Fruit fly (Drosophila melanogaster) whole organism, pupa: Measurements from ENCODE around the gene CG15882.

Experiments
- CG15710 ChIP-seq: fragments of 200-800 bp; sonication (Bioruptor generic); optimal IDR thresholded peaks from 2 replicates; lab custom pipeline; 2018; ENCODE audit warnings: missing biosample characterization, mild to moderate bottlenecking, missing genetic modification characterization, moderate library complexity
- CG32121 ChIP-seq: fragments of 200-800 bp; sonication (Bioruptor generic); IDR thresholded peaks from 2 replicates; pipeline ENCODE4 v1.3.6; 2022; ENCODE audit warnings: missing biosample characterization, missing genetic modification characterization

dm6 chrX:19166152-19166935, 42.2 kb upstream of the CG15882 start:
- TF ChIP-seq CG32121 (GFP tag; lab: Robert Waterston, UW) (peak; percentile 40; the same call in 1 of the 2 replicates), CG15710 (tag; lab: Kevin White, UChicago) (peak; percentile 39)
